Worm (Caenorhabditis elegans) whole organism, late embryonic: ENCODE data around the gene try-12.
A peak's percentile ranks its signal among the peaks of the same experiment; 100 is the strongest.
"Not testable (repeated sequence)": the region's sequence is repeated elsewhere in the genome, so short reads cannot be mapped to it uniquely, and the experiment has no call there.

Source experiments
- C38D4.7 ChIP-seq: fragments of 200-800 bp; sonication (Bioruptor generic); optimal IDR thresholded peaks from 2 replicates; lab custom pipeline; 2018; ENCODE audit warnings: mild to moderate bottlenecking, missing genetic modification characterization, moderate library complexity, missing compliant biosample characterization
- F13H6.1 ChIP-seq: sonication (generic microtip); optimal IDR thresholded peaks from 2 replicates; lab custom pipeline; 2016; ENCODE audit warnings: missing genetic modification characterization, missing compliant biosample characterization
- K02D7.2 ChIP-seq: sonication (generic microtip); optimal IDR thresholded peaks from 2 replicates; lab custom pipeline; 2017; ENCODE audit warnings: mild to moderate bottlenecking, missing genetic modification characterization, missing compliant biosample characterization
- Y22D7AL.16 ChIP-seq: sonication (generic microtip); optimal IDR thresholded peaks from 2 replicates; lab custom pipeline; 2016; ENCODE audit warnings: missing genetic modification characterization, missing compliant biosample characterization
- ceh-18 ChIP-seq: sonication (generic microtip); optimal IDR thresholded peaks from 2 replicates; lab custom pipeline; 2016; ENCODE audit warnings: missing genetic modification characterization, missing compliant biosample characterization
- ceh-2 ChIP-seq: sonication (generic microtip); optimal IDR thresholded peaks from 2 replicates; lab custom pipeline; 2016; ENCODE audit warnings: missing genotype, missing genetic modification characterization, missing compliant biosample characterization
- ceh-22 ChIP-seq: sonication (generic microtip); optimal IDR thresholded peaks from 2 replicates; lab custom pipeline; 2017; ENCODE audit warnings: missing biosample characterization, missing genetic modification characterization
- ceh-24 ChIP-seq: sonication (generic microtip); optimal IDR thresholded peaks from 2 replicates; lab custom pipeline; 2016; ENCODE audit warnings: mild to moderate bottlenecking, missing genetic modification characterization, missing compliant biosample characterization
- ceh-30 ChIP-seq: fragments of 150-350 bp; optimal IDR thresholded peaks from 2 replicates; lab custom pipeline; 2014; ENCODE audit warnings: missing biosample characterization, missing genetic modification characterization
- ceh-31 ChIP-seq: sonication (generic microtip); optimal IDR thresholded peaks from 2 replicates; lab custom pipeline; 2016; ENCODE audit warnings: missing genetic modification characterization, missing compliant biosample characterization
- ceh-45 ChIP-seq: fragments of 200-800 bp; sonication (Bioruptor generic); IDR thresholded peaks from 2 replicates; pipeline ENCODE4 v1.3.6; 2022; ENCODE audit warnings: missing genetic modification reagents, missing genetic modification characterization, missing compliant biosample characterization
- ceh-48 ChIP-seq: sonication (generic microtip); optimal IDR thresholded peaks from 2 replicates; lab custom pipeline; 2016; ENCODE audit warnings: missing genetic modification characterization, inconsistent platforms, missing compliant biosample characterization
- ceh-9 ChIP-seq: sonication (generic microtip); optimal IDR thresholded peaks from 2 replicates; lab custom pipeline; 2016; ENCODE audit warnings: mild to moderate bottlenecking, missing genetic modification characterization, inconsistent platforms, missing compliant biosample characterization
- che-1 ChIP-seq: sonication (generic microtip); optimal IDR thresholded peaks from 2 replicates; lab custom pipeline; 2016; ENCODE audit warnings: mild to moderate bottlenecking, missing genetic modification characterization, missing compliant biosample characterization
- dmd-4 ChIP-seq: sonication (generic microtip); optimal IDR thresholded peaks from 2 replicates; lab custom pipeline; 2016; ENCODE audit warnings: borderline replicate concordance, missing genetic modification characterization, missing compliant biosample characterization
- dve-1 ChIP-seq: sonication (generic microtip); optimal IDR thresholded peaks from 2 replicates; lab custom pipeline; 2017; ENCODE audit warnings: antibody characterized with exemption, mild to moderate bottlenecking, missing genetic modification characterization, missing compliant biosample characterization
- elt-2 ChIP-seq: sonication (generic microtip); optimal IDR thresholded peaks from 2 replicates; lab custom pipeline; 2016; ENCODE audit warnings: missing genetic modification reagents, missing genetic modification characterization, missing compliant biosample characterization
- ets-4 ChIP-seq: sonication (generic microtip); optimal IDR thresholded peaks from 2 replicates; lab custom pipeline; 2016; ENCODE audit warnings: missing genetic modification characterization, missing compliant biosample characterization
- fax-1 ChIP-seq: sonication (generic microtip); optimal IDR thresholded peaks from 2 replicates; lab custom pipeline; 2016; ENCODE audit warnings: missing genotype, missing genetic modification characterization, missing compliant biosample characterization
- fkh-10 ChIP-seq: fragments of 150-350 bp; optimal IDR thresholded peaks from 2 replicates; lab custom pipeline; 2014; ENCODE audit warnings: missing biosample characterization, missing genetic modification reagents, missing genetic modification characterization
- fkh-6 ChIP-seq: sonication (generic microtip); optimal IDR thresholded peaks from 2 replicates; lab custom pipeline; 2016; ENCODE audit warnings: missing genetic modification characterization, missing compliant biosample characterization
- gmeb-2 ChIP-seq: sonication (generic microtip); optimal IDR thresholded peaks from 2 replicates; lab custom pipeline; 2016; ENCODE audit warnings: missing genetic modification characterization, inconsistent platforms, missing compliant biosample characterization
- hlh-13 ChIP-seq: fragments of 200-800 bp; sonication (Bioruptor generic); optimal IDR thresholded peaks from 2 replicates; lab custom pipeline; 2018; ENCODE audit warnings: mild to moderate bottlenecking, missing genetic modification characterization, missing compliant biosample characterization
- hlh-15 ChIP-seq: sonication (generic microtip); optimal IDR thresholded peaks from 2 replicates; lab custom pipeline; 2016; ENCODE audit warnings: missing genetic modification characterization, missing compliant biosample characterization
- madf-2 ChIP-seq: sonication (generic microtip); optimal IDR thresholded peaks from 2 replicates; lab custom pipeline; 2017; ENCODE audit warnings: missing genetic modification characterization, missing compliant biosample characterization
- mec-3 ChIP-seq: sonication (generic microtip); optimal IDR thresholded peaks from 2 replicates; lab custom pipeline; 2016; ENCODE audit warnings: borderline replicate concordance, missing genetic modification characterization, missing compliant biosample characterization
- nhr-11 ChIP-seq: fragments of 150-350 bp; optimal IDR thresholded peaks from 2 replicates; lab custom pipeline; 2014; ENCODE audit warnings: missing biosample characterization, missing genetic modification characterization
- nhr-232 ChIP-seq: sonication (generic microtip); optimal IDR thresholded peaks from 2 replicates; lab custom pipeline; 2016; ENCODE audit warnings: missing genetic modification characterization, missing compliant biosample characterization
- pag-3 ChIP-seq: sonication (generic microtip); optimal IDR thresholded peaks from 2 replicates; lab custom pipeline; 2016; ENCODE audit warnings: missing compliant biosample characterization, missing genetic modification characterization, borderline replicate concordance
- pax-1 ChIP-seq: fragments of 150-350 bp; optimal IDR thresholded peaks from 2 replicates; lab custom pipeline; 2014; ENCODE audit warnings: missing biosample characterization, missing genetic modification characterization
- pha-2 ChIP-seq: sonication (generic microtip); optimal IDR thresholded peaks from 2 replicates; lab custom pipeline; 2017; ENCODE audit warnings: mild to moderate bottlenecking, missing genetic modification characterization, missing compliant biosample characterization
- pros-1 ChIP-seq: fragments of 150-350 bp; optimal IDR thresholded peaks from 2 replicates; lab custom pipeline; 2014; ENCODE audit warnings: missing biosample characterization, missing genetic modification reagents, missing genetic modification characterization
- sdc-2 ChIP-seq: sonication (generic microtip); optimal IDR thresholded peaks from 2 replicates; lab custom pipeline; 2016; ENCODE audit warnings: missing genotype, missing genetic modification characterization, missing compliant biosample characterization
- syd-9 ChIP-seq: sonication (generic microtip); optimal IDR thresholded peaks from 2 replicates; lab custom pipeline; 2016; ENCODE audit warnings: mild to moderate bottlenecking, missing genetic modification characterization, moderate library complexity, missing compliant biosample characterization
- unc-3 ChIP-seq, 2 experiments: fragments of 200-800 bp in 1 of 2; sonication (Bioruptor generic) in 1 of 2; sonication (generic microtip) in 1 of 2; conservative IDR thresholded peaks in 1 of 2; optimal IDR thresholded peaks in 1 of 2; 2 replicates each; pipeline versions ENCODE4 v1.3.6 to Lab custom; 2016 to 2022; ENCODE audit warnings: missing compliant biosample characterization in 2 of 2, missing genetic modification characterization in 2 of 2, missing genetic modification reagents in 1 of 2
- unc-42 ChIP-seq: sonication (generic microtip); optimal IDR thresholded peaks from 2 replicates; lab custom pipeline; 2016; ENCODE audit warnings: missing genotype, missing genetic modification characterization, missing compliant biosample characterization
- unc-55 ChIP-seq: sonication (generic microtip); optimal IDR thresholded peaks from 2 replicates; lab custom pipeline; 2017; ENCODE audit warnings: missing biosample characterization, missing genetic modification reagents, missing genetic modification characterization
- zip-5 ChIP-seq: sonication (generic microtip); optimal IDR thresholded peaks from 2 replicates; lab custom pipeline; 2016; ENCODE audit warnings: missing genetic modification characterization, missing compliant biosample characterization

try-12 gene

DNA sequence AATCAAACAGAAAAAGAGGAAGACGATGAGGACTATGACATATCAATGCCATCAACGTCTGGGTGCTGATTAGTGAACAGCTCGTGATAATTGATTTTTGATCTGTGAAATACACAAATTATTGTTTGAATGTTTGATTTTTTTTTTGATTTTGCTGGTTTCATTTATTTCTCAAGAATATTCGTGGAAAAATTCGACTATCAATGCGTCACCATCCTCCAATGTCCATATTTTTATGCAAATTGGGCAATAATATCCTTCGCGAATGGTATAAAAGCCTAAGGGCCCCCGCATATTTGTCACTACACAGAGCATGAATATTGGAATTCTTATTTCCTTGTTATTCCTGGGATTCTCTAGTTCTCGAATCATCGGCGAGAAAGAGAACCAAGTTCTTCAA is 9.3 kb upstream of the try-12 start, which contains the start of gene try-13:
Gene try-13 (plus strand): TSS at position 301 of the 400 bp plus-strand sequence.
- TF ChIP-seq pha-2 (no peak), dve-1 (tag; lab: Kevin White, UChicago) (no peak), gmeb-2 (tag; lab: Kevin White, UChicago) (no peak), K02D7.2 (tag; lab: Kevin White, UChicago) (no peak), unc-3 (GFP tag; conservative IDR thresholded peaks at IDR 0.05; lab: Robert Waterston, UW) (no peak), unc-3 (tag; optimal IDR thresholded peaks at IDR 0.05; lab: Kevin White, UChicago) (no peak), pax-1 (no peak), ceh-18 (no peak), ceh-31 (tag; lab: Kevin White, UChicago) (no peak), ceh-24 (tag; lab: Kevin White, UChicago) (no peak), ceh-30 (no peak), sdc-2 (tag; lab: Kevin White, UChicago) (no peak), syd-9 (no peak), ceh-22 (no peak), ceh-48 (tag; lab: Kevin White, UChicago) (no peak), Y22D7AL.16 (tag; lab: Kevin White, UChicago) (no peak), nhr-232 (no peak), mec-3 (tag; lab: Kevin White, UChicago) (no peak), hlh-13 (GFP tag; lab: Kevin White, UChicago) (no peak), unc-55 (GFP tag; lab: Kevin White, UChicago) (no peak), madf-2 (tag; lab: Kevin White, UChicago) (no peak)

DNA sequence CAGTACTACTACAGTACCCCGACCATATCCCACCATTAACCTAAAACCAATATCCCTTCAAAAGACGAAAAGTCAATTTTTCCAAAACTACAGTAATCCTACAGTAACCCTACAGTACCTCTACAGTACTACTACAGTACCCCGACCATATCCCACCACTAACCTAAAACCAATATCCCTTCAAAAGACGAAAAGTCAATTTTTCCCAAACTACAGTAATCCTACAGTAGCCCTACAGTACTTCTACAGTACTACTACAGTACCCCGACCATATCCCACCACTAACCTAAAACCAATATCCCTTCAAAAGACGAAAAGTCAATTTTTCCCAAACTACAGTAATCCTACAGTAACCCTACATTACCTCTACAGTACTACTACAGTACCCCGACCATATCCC is 5.7 kb upstream of the try-12 start:
- peak; percentile 60; the same call in 1 of the 2 replicates for TF ChIP-seq ceh-45

DNA sequence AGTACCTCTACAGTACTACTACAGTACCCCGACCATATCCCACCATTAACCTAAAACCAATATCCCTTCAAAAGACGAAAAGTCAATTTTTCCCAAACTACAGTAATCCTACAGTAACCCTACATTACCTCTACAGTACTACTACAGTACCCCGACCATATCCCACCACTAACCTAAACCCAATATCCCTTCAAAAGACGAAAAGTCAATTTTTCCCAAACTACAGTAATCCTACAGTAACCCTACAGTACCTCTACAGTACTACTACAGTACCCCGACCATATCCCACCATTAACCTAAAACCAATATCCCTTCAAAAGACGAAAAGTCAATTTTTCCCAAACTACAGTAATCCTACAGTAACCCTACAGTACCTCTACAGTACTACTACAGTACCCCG is 4.8 kb upstream of the try-12 start, which contains the start of gene nhr-141:
Gene nhr-141 (plus strand): TSS at position 331 of the 400 bp plus-strand sequence.
- TF ChIP-seq ets-4, madf-2, sdc-2 (tag; lab: Kevin White, UChicago): not testable (repeated sequence)

DNA sequence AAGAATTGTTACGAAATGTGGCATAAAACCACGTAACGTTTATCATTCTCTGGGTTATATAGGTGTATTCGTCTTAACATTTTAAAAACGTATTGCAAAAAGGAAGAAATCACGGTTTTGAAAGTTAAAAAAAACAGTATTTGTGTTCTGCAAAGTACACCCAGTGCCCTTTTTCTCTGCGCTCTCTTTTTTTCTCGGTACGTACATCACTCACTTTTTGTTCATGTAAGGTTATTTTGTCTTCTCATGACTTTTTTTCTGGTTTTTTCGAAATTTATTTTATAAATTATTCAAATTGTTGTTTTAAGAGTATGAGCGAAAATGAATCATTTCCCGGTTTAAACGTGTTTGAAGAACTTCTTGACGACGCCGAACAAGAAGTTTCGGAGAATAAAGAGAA is 2.2 kb upstream of the try-12 start, which contains the start of gene F25E5.5:
Gene F25E5.5 (plus strand): TSS at position 301 of the 400 bp plus-strand sequence.
- TF ChIP-seq F13H6.1 (tag; lab: Kevin White, UChicago), result no peak
- TF ChIP-seq dmd-4 (tag; lab: Kevin White, UChicago), result no peak
- TF ChIP-seq fax-1 (tag; lab: Kevin White, UChicago), result no peak
- TF ChIP-seq ceh-2 (tag; lab: Kevin White, UChicago), result no peak
- TF ChIP-seq mec-3 (tag; lab: Kevin White, UChicago), result no peak
- TF ChIP-seq ceh-9, result no peak
- no peak for TF ChIP-seq che-1
- TF ChIP-seq pag-3 (tag; lab: Kevin White, UChicago), result no peak
- no peak for TF ChIP-seq ceh-45
- no peak for TF ChIP-seq unc-42 (tag; lab: Kevin White, UChicago)
- TF ChIP-seq zip-5 (tag; lab: Kevin White, UChicago), result no peak

DNA sequence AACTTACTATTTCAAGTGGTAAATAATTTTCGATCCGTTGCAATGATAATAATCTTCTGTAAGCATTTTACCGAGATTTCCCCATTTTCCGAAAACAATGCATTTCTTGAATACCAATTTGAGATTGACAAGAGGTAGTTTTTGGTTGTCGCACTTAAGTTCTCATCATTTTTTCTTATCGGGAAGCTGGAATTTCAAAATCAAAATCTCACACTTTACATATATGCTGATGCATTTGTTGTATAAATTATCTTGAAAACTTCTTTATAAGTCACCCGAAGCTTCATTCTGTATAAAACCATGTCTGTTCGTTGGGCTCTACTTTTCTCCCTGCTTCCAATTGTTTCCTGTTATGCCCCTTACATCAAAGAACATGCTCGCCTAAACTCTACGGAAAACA is 2.3 kb downstream of the try-12 start, which contains the start of gene try-11:
Gene try-11 (plus strand): TSS at position 301 of the 400 bp plus-strand sequence.
- no peak for TF ChIP-seq C38D4.7 (GFP tag; lab: Kevin White, UChicago)
- TF ChIP-seq dmd-4 (tag; lab: Kevin White, UChicago), result no peak
- TF ChIP-seq fkh-6 (tag; lab: Kevin White, UChicago), result no peak
- no peak for TF ChIP-seq pros-1 (tag; lab: Kevin White, UChicago)
- no peak for TF ChIP-seq elt-2 (tag; lab: Kevin White, UChicago)
- TF ChIP-seq ceh-30, result no peak
- no peak for TF ChIP-seq F13H6.1 (tag; lab: Kevin White, UChicago)
- TF ChIP-seq dve-1 (tag; lab: Kevin White, UChicago), result no peak
- TF ChIP-seq hlh-13 (GFP tag; lab: Kevin White, UChicago), result no peak
- no peak for TF ChIP-seq hlh-15
- TF ChIP-seq nhr-11, result no peak
- TF ChIP-seq ceh-45, result no peak
- TF ChIP-seq pag-3 (tag; lab: Kevin White, UChicago), result no peak
- no peak for TF ChIP-seq sdc-2 (tag; lab: Kevin White, UChicago)
- no peak for TF ChIP-seq fkh-10 (GFP tag; lab: Kevin White, UChicago)
